Worm (Caenorhabditis elegans): ENCODE data around the gene phf-10.

- no peak for TF ChIP-seq unc-55 (GFP tag; optimal IDR thresholded peaks at IDR 0.05)
- no peak for TF ChIP-seq nhr-11 (tag; optimal IDR thresholded peaks at IDR 0.05)
- no peak for TF ChIP-seq ama-1 (optimal IDR thresholded peaks at IDR 0.05)
- no peak for TF ChIP-seq unc-86 (tag; optimal IDR thresholded peaks at IDR 0.05)
- no peak for TF ChIP-seq unc-3 (GFP tag; conservative IDR thresholded peaks at IDR 0.05)
- no peak for TF ChIP-seq unc-3 (tag; optimal IDR thresholded peaks at IDR 0.05)
- TF ChIP-seq ets-4 (tag; optimal IDR thresholded peaks at IDR 0.05), result no peak
These were observed 6.8 kb downstream of the phf-10 start, which contains the start of gene F33E11.3 for ce11 chrV:304613-305012.

All from whole organism, late embryonic.